Worm (Caenorhabditis elegans): ENCODE data around the gene ceh-7.

The ceh-7 gene

ce11 chrII:8747246-8747938 is 43.8 kb upstream of the ceh-7 start (continued):
- TF ChIP-seq ceh-100 (GFP tag; IDR thresholded peaks at IDR 0.05) (peak; percentile 20; the same call in 1 of the 2 replicates), nhr-90 (tag; optimal IDR thresholded peaks at IDR 0.05) (peak; percentile 88), lin-26 (GFP tag; IDR thresholded peaks at IDR 0.05) (peak; percentile 88), ceh-79 (tag; optimal IDR thresholded peaks at IDR 0.05) (peak; percentile 69), madf-8 (GFP tag; conservative IDR thresholded peaks at IDR 0.05) (no peak), cebp-2 (GFP tag; IDR thresholded peaks at IDR 0.05) (0 out of 2 replicates have a peak, but pooled peaks have one; percentile 23), lin-35 (GFP tag; optimal IDR thresholded peaks at IDR 0.05) (peak in 1 of 3 experiments; percentile 55), ztf-6 (GFP tag; IDR thresholded peaks at IDR 0.05) (no peak), cebp-1 (GFP tag; IDR thresholded peaks at IDR 0.05) (peak; percentile 51; the same call in 1 of the 2 replicates), cebp-1 (tag; optimal IDR thresholded peaks at IDR 0.05) (peak; percentile 86), ztf-22 (GFP tag; optimal IDR thresholded peaks at IDR 0.05) (peak; percentile 62), zim-3 (tag; optimal IDR thresholded peaks at IDR 0.05) (no peak), dpff-1 (tag; optimal IDR thresholded peaks at IDR 0.05) (no peak), F10E7.11 (tag; optimal IDR thresholded peaks at IDR 0.05) (no peak), B0261.1 (tag; optimal IDR thresholded peaks at IDR 0.05) (no peak), tbp1 (GFP tag; optimal IDR thresholded peaks at IDR 0.05) (peak; percentile 54), ccch-3 (GFP tag; optimal IDR thresholded peaks at IDR 0.05) (no peak), efl-1 (GFP tag; optimal IDR thresholded peaks at IDR 0.05) (peak; percentile 8), atf-7 (tag; optimal IDR thresholded peaks at IDR 0.05) (peak; percentile 2), pha-4 (tag; optimal IDR thresholded peaks at IDR 0.05) (no peak), Y53F4B.3 (GFP tag; IDR thresholded peaks at IDR 0.05) (0 out of 2 replicates have a peak, but pooled peaks have one; percentile 25), athp-1 (tag; optimal IDR thresholded peaks at IDR 0.05) (no peak), lag-1 (GFP tag; IDR thresholded peaks at IDR 0.05) (no peak), F49E8.2 (tag; optimal IDR thresholded peaks at IDR 0.05; ENCODE audit: insufficient read depth) (no peak), C06A6.2 (GFP tag; conservative IDR thresholded peaks at IDR 0.05) (peak; percentile 50), somi-1 (GFP tag; optimal IDR thresholded peaks at IDR 0.05) (peak; percentile 82), F39B2.1 (GFP tag; IDR thresholded peaks at IDR 0.05) (no peak), ztf-3 (GFP tag; optimal IDR thresholded peaks at IDR 0.05) (peak; percentile 77), let-526 (GFP tag; IDR thresholded peaks at IDR 0.05) (peak; percentile 51), ceh-58 (GFP tag; IDR thresholded peaks at IDR 0.05) (peak; percentile 36; the same call in 1 of the 2 replicates), snpc-1.3 (tag; optimal IDR thresholded peaks at IDR 0.05; ENCODE audit: insufficient read depth) (peak; percentile 55), Y53G8AR.9 (GFP tag; conservative IDR thresholded peaks at IDR 0.05) (peak; percentile 93), lin-40 (tag; optimal IDR thresholded peaks at IDR 0.05) (peak; percentile 68), ztf-18 (tag; optimal IDR thresholded peaks at IDR 0.05) (peak; percentile 7), rcor-1 (GFP tag; IDR thresholded peaks at IDR 0.05) (0 out of 2 replicates have a peak, but pooled peaks have one; percentile 9), nhr-120 (GFP tag; IDR thresholded peaks at IDR 0.05) (no peak), aptf-3 (GFP tag; IDR thresholded peaks at IDR 0.05) (peak; percentile 63), F52B5.7 (tag; optimal IDR thresholded peaks at IDR 0.05) (peak; percentile 85), mel-28 (tag; optimal IDR thresholded peaks at IDR 0.05; ENCODE audit: borderline replicate concordance) (peak; percentile 12), attf-3 (GFP tag; conservative IDR thresholded peaks at IDR 0.05) (no peak), sea-2 (GFP tag; IDR thresholded peaks at IDR 0.05) (no peak), snpc-4 (GFP tag; optimal IDR thresholded peaks at IDR 0.05) (no peak), snpc-4 (tag; optimal IDR thresholded peaks at IDR 0.05) (peak in 1 of 4 experiments; percentile 25), hmg-1.2 (GFP tag; IDR thresholded peaks at IDR 0.05) (peak; percentile 4; the same call in 1 of the 2 replicates), mes-4 (tag; optimal IDR thresholded peaks at IDR 0.05) (no peak), repo-1 (tag; optimal IDR thresholded peaks at IDR 0.05) (peak; percentile 98), egrh-3 (GFP tag; IDR thresholded peaks at IDR 0.05) (no peak), gei-17 (GFP tag; optimal IDR thresholded peaks at IDR 0.05) (no peak)

Data from whole organism, young adult.